Fruit fly (Drosophila melanogaster) whole organism, embryonic: ENCODE data around the gene CG18598.
A peak's percentile ranks its signal among the peaks of the same experiment; 100 is the strongest.

Experiments used
- Adf1 ChIP-seq: fragments of 200-800 bp; sonication (Bioruptor generic); IDR thresholded peaks from 2 replicates; pipeline ENCODE4 v1.3.6; 2022; ENCODE audit warnings: missing biosample characterization, missing genetic modification characterization
- Asciz ChIP-seq: fragments of 200-800 bp; sonication (Bioruptor generic); optimal IDR thresholded peaks from 2 replicates; lab custom pipeline; 2017; ENCODE audit warnings: missing biosample characterization, mild to moderate bottlenecking, missing genetic modification characterization, missing genetic modification reagents
- CG12236 ChIP-seq: fragments of 200-800 bp; sonication (Bioruptor generic); optimal IDR thresholded peaks from 2 replicates; lab custom pipeline; 2016; ENCODE audit warnings: missing biosample characterization, missing genetic modification characterization
- CG13287 ChIP-seq: fragments of 200-800 bp; sonication (Bioruptor generic); IDR thresholded peaks from 2 replicates; pipeline ENCODE4 v1.3.6; 2022; ENCODE audit warnings: missing biosample characterization, missing genetic modification characterization; ENCODE audit not compliant: partially characterized antibody
- CG13624 ChIP-seq: fragments of 200-800 bp; sonication (Bioruptor generic); optimal IDR thresholded peaks from 2 replicates; lab custom pipeline; 2016; ENCODE audit warnings: missing biosample characterization, missing genetic modification characterization
- CG14710 ChIP-seq: fragments of 200-800 bp; sonication (Bioruptor generic); optimal IDR thresholded peaks from 3 replicates; lab custom pipeline; 2019; ENCODE audit warnings: missing biosample characterization, mild to moderate bottlenecking, missing genetic modification characterization, moderate library complexity
- CG1602 ChIP-seq: fragments of 200-800 bp; sonication (Bioruptor generic); optimal IDR thresholded peaks from 3 replicates; lab custom pipeline; 2016; ENCODE audit warnings: missing biosample characterization, missing genetic modification characterization
- CG18764 ChIP-seq: fragments of 200-800 bp; sonication (Bioruptor generic); optimal IDR thresholded peaks from 3 replicates; lab custom pipeline; 2016; ENCODE audit warnings: missing biosample characterization, missing genetic modification characterization
- CG2120 ChIP-seq: fragments of 200-800 bp; sonication (Bioruptor generic); optimal IDR thresholded peaks from 3 replicates; lab custom pipeline; 2016; ENCODE audit warnings: missing biosample characterization, missing genetic modification characterization
- CG3163 ChIP-seq: fragments of 200-800 bp; sonication (Bioruptor generic); optimal IDR thresholded peaks from 3 replicates; lab custom pipeline; 2016; ENCODE audit warnings: missing biosample characterization, missing genetic modification characterization
- CG32532 ChIP-seq: fragments of 200-800 bp; sonication (Bioruptor generic); IDR thresholded peaks from 2 replicates; pipeline ENCODE4 v1.3.6; 2022; ENCODE audit warnings: missing biosample characterization, missing genetic modification characterization
- CG33557 ChIP-seq: fragments of 200-800 bp; sonication (Bioruptor generic); optimal IDR thresholded peaks from 2 replicates; lab custom pipeline; 2019; ENCODE audit warnings: missing biosample characterization, mild to moderate bottlenecking, missing genetic modification characterization, moderate library complexity
- CG4617 ChIP-seq: fragments of 200-800 bp; sonication (Bioruptor generic); optimal IDR thresholded peaks from 3 replicates; lab custom pipeline; 2016; ENCODE audit warnings: missing biosample characterization, missing genetic modification characterization, borderline replicate concordance
- CG5245 ChIP-seq: fragments of 200-800 bp; sonication (Bioruptor generic); optimal IDR thresholded peaks from 3 replicates; lab custom pipeline; 2016; ENCODE audit warnings: missing biosample characterization, missing genetic modification characterization
- CG5953 ChIP-seq: fragments of 200-800 bp; sonication (Bioruptor generic); IDR thresholded peaks from 2 replicates; pipeline ENCODE4 v1.3.6; 2022; ENCODE audit warnings: missing biosample characterization, missing genetic modification characterization
- CG7745 ChIP-seq: fragments of 200-800 bp; sonication (Bioruptor generic); optimal IDR thresholded peaks from 2 replicates; lab custom pipeline; 2018; ENCODE audit warnings: missing biosample characterization, mild to moderate bottlenecking, missing genetic modification characterization, moderate library complexity
- CG8388 ChIP-seq: fragments of 200-800 bp; sonication (Bioruptor generic); optimal IDR thresholded peaks from 2 replicates; lab custom pipeline; 2019; ENCODE audit warnings: missing biosample characterization, mild to moderate bottlenecking, missing genetic modification characterization, moderate library complexity
- CG9215 ChIP-seq: fragments of 200-800 bp; sonication (Bioruptor generic); IDR thresholded peaks from 2 replicates; pipeline ENCODE4 v1.3.6; 2022; ENCODE audit warnings: missing biosample characterization, missing genetic modification characterization
- Dll ChIP-seq: fragments of 200-800 bp; sonication (Bioruptor generic); IDR thresholded peaks from 4 replicates; pipeline ENCODE4 v1.3.6; 2022; ENCODE audit warnings: missing biosample characterization, missing genetic modification characterization; ENCODE audit not compliant: partially characterized antibody
- E2f2 ChIP-seq: fragments of 200-800 bp; sonication (Bioruptor generic); IDR thresholded peaks from 2 replicates; pipeline ENCODE4 v1.3.6; 2022; ENCODE audit warnings: missing biosample characterization, missing genetic modification characterization
- HLH54F ChIP-seq: fragments of 200-800 bp; sonication (Bioruptor generic); optimal IDR thresholded peaks from 3 replicates; lab custom pipeline; 2016; ENCODE audit warnings: missing biosample characterization, missing genetic modification characterization
- Hey ChIP-seq: fragments of 200-800 bp; sonication (Bioruptor generic); optimal IDR thresholded peaks from 3 replicates; lab custom pipeline; 2018; ENCODE audit warnings: missing biosample characterization, mild to moderate bottlenecking, missing genetic modification characterization
- Kr ChIP-seq: fragments of 200-800 bp; sonication (Bioruptor generic); optimal IDR thresholded peaks from 2 replicates; lab custom pipeline; 2017; ENCODE audit warnings: missing biosample characterization, mild to moderate bottlenecking, missing genetic modification characterization
- Lhr ChIP-seq: fragments of 200-800 bp; sonication (Bioruptor generic); optimal IDR thresholded peaks from 3 replicates; lab custom pipeline; 2017; ENCODE audit warnings: mild to moderate bottlenecking, missing biosample characterization, missing genetic modification reagents, missing genetic modification characterization
- MBD-R2 ChIP-seq: fragments of 200-800 bp; sonication (Bioruptor generic); IDR thresholded peaks from 2 replicates; pipeline ENCODE4 v1.3.6; 2022; ENCODE audit warnings: missing biosample characterization, missing genetic modification characterization
- Taf1 ChIP-seq: fragments of 200-800 bp; sonication (Bioruptor generic); IDR thresholded peaks from 2 replicates; pipeline ENCODE4 v1.3.6; 2022; ENCODE audit warnings: missing biosample characterization, missing genetic modification characterization
- YL-1 ChIP-seq: fragments of 200-800 bp; sonication (Bioruptor generic); optimal IDR thresholded peaks from 3 replicates; lab custom pipeline; 2017; ENCODE audit warnings: missing biosample characterization, mild to moderate bottlenecking, missing genetic modification characterization
- aop ChIP-seq: fragments of 200-800 bp; sonication (Bioruptor generic); IDR thresholded peaks from 2 replicates; pipeline ENCODE4 v1.3.6; 2022; ENCODE audit warnings: missing biosample characterization, missing genetic modification characterization
- ap ChIP-seq: fragments of 200-800 bp; sonication (Bioruptor generic); IDR thresholded peaks from 2 replicates; pipeline ENCODE4 v1.3.6; 2022; ENCODE audit warnings: missing biosample characterization, missing genetic modification characterization
- ara ChIP-seq: fragments of 200-800 bp; sonication (Bioruptor generic); IDR thresholded peaks from 2 replicates; pipeline ENCODE4 v1.3.6; 2022; ENCODE audit warnings: missing biosample characterization, missing genetic modification characterization
- br ChIP-seq: fragments of >200 bp; optimal IDR thresholded peaks from 2 replicates; lab custom pipeline; 2017
- btn ChIP-seq: fragments of 200-800 bp; sonication (Bioruptor generic); optimal IDR thresholded peaks from 2 replicates; lab custom pipeline; 2016; ENCODE audit warnings: missing biosample characterization, missing genetic modification characterization
- cwo ChIP-seq: fragments of 200-800 bp; sonication (Bioruptor generic); optimal IDR thresholded peaks from 3 replicates; lab custom pipeline; 2017; ENCODE audit warnings: missing biosample characterization, missing genetic modification characterization, mild to moderate bottlenecking, moderate library complexity, missing genetic modification reagents
- dysf ChIP-seq: fragments of 200-800 bp; sonication (Bioruptor generic); IDR thresholded peaks from 3 replicates; pipeline ENCODE4 v1.3.6; 2022; ENCODE audit warnings: missing biosample characterization, missing genetic modification characterization
- emc ChIP-seq: fragments of 200-800 bp; sonication (Bioruptor generic); optimal IDR thresholded peaks from 2 replicates; lab custom pipeline; 2016; ENCODE audit warnings: missing biosample characterization, missing genetic modification characterization
- ems ChIP-seq: fragments of 200-800 bp; sonication (Bioruptor generic); optimal IDR thresholded peaks from 3 replicates; lab custom pipeline; 2016; ENCODE audit warnings: missing biosample characterization, missing genetic modification characterization
- en ChIP-seq: fragments of 200-800 bp; sonication (Bioruptor generic); optimal IDR thresholded peaks from 2 replicates; lab custom pipeline; 2016; ENCODE audit warnings: missing biosample characterization, missing genetic modification characterization
- ewg ChIP-seq: fragments of 200-800 bp; sonication (Bioruptor generic); optimal IDR thresholded peaks from 3 replicates; lab custom pipeline; 2017; ENCODE audit warnings: mild to moderate bottlenecking, missing biosample characterization, missing genetic modification reagents, missing genetic modification characterization
- ftz-f1 ChIP-seq: fragments of 200-800 bp; sonication (Bioruptor generic); optimal IDR thresholded peaks from 2 replicates; lab custom pipeline; 2016; ENCODE audit warnings: missing biosample characterization, missing genetic modification characterization
- inv ChIP-seq: fragments of 200-800 bp; sonication (Bioruptor generic); IDR thresholded peaks from 2 replicates; pipeline ENCODE4 v1.3.6; 2022; ENCODE audit warnings: missing biosample characterization, missing genetic modification characterization; ENCODE audit not compliant: partially characterized antibody
- maf-S ChIP-seq: fragments of 200-800 bp; sonication (Bioruptor generic); optimal IDR thresholded peaks from 2 replicates; lab custom pipeline; 2016; ENCODE audit warnings: missing biosample characterization, missing genetic modification characterization
- nerfin-2 ChIP-seq: fragments of 200-800 bp; sonication (Bioruptor generic); IDR thresholded peaks from 2 replicates; pipeline ENCODE4 v1.3.6; 2022; ENCODE audit warnings: missing biosample characterization, missing genetic modification characterization; ENCODE audit not compliant: partially characterized antibody
- p53 ChIP-seq: fragments of 200-800 bp; sonication (Bioruptor generic); optimal IDR thresholded peaks from 2 replicates; lab custom pipeline; 2016; ENCODE audit warnings: missing biosample characterization, missing genetic modification characterization
- prd ChIP-seq, 3 experiments: fragments of >200 bp in 2 of 3; fragments of 200-800 bp in 1 of 3; sonication (Bioruptor generic) in 1 of 3; optimal IDR thresholded peaks in 2 of 3; IDR thresholded peaks in 1 of 3; 2 replicates in 2 of 3; 3 replicates in 1 of 3; pipeline versions ENCODE4 v1.3.6 to Lab custom; 2017 to 2022; ENCODE audit warnings: missing biosample characterization in 1 of 3, missing genetic modification characterization in 1 of 3
- pzg ChIP-seq: fragments of 200-800 bp; sonication (Bioruptor generic); optimal IDR thresholded peaks from 3 replicates; lab custom pipeline; 2018; ENCODE audit warnings: missing biosample characterization, mild to moderate bottlenecking, missing genetic modification characterization, moderate library complexity
- rib ChIP-seq: fragments of 200-800 bp; sonication (Bioruptor generic); IDR thresholded peaks from 2 replicates; pipeline ENCODE4 v1.3.6; 2022; ENCODE audit warnings: missing biosample characterization, missing genetic modification characterization
- sqz ChIP-seq: fragments of 200-800 bp; sonication (Bioruptor generic); optimal IDR thresholded peaks from 3 replicates; lab custom pipeline; 2018; ENCODE audit warnings: missing biosample characterization, mild to moderate bottlenecking, missing genetic modification characterization
- unc-4 ChIP-seq: fragments of 200-800 bp; sonication (Bioruptor generic); IDR thresholded peaks from 2 replicates; pipeline ENCODE4 v1.3.6; 2022; ENCODE audit warnings: missing biosample characterization, missing genetic modification characterization; ENCODE audit not compliant: partially characterized antibody
- vfl ChIP-seq: fragments of 200-800 bp; sonication (Bioruptor generic); optimal IDR thresholded peaks from 2 replicates; lab custom pipeline; 2016; ENCODE audit warnings: missing biosample characterization, missing genetic modification characterization
- z ChIP-seq: fragments of 200-800 bp; sonication (Bioruptor generic); IDR thresholded peaks from 3 replicates; pipeline ENCODE4 v1.3.6; 2022; ENCODE audit warnings: missing biosample characterization, missing genetic modification characterization
- zfh2 ChIP-seq: fragments of 200-800 bp; sonication (Bioruptor generic); optimal IDR thresholded peaks from 2 replicates; lab custom pipeline; 2016; ENCODE audit warnings: missing biosample characterization, missing genetic modification characterization

The CG18598 gene

DNA sequence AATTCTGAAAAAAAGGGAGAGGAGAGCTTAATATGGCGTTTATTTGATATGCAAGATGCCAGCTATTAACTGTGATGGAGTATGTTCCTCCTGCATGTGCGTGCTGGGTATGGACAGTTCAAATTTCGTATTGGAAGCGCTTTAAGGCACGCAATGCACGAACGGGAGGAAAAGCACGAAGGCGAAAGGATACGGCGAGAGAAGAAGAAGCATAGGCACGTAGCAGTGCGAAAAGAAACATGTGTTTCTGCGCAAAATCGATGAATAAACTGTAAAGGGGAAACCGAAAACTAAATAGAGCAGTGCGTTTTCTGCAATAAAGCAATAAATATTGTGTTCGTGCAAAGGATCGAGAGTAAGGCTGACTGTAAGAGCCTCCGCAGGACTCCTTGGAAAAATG lies 35.0 kb upstream of the CG18598 start, which contains the start of gene CG14314 (continued):
- TF ChIP-seq unc-4 (GFP tag; lab: Robert Waterston, UW) (peak; percentile 16; the same call in 1 of the 2 replicates), p53 (GFP tag; lab: Kevin White, UChicago) (no peak), E2f2 (GFP tag; lab: Robert Waterston, UW) (peak; percentile 14), Hey (tag; lab: Kevin White, UChicago) (no peak), Taf1 (no peak), CG32532 (GFP tag; lab: Robert Waterston, UW) (no peak), CG9215 (no peak), CG3163 (GFP tag; lab: Kevin White, UChicago) (no peak), prd (optimal IDR thresholded peaks at IDR 0.05; lab: Kevin White, UChicago) (no peak), prd (GFP tag; IDR thresholded peaks at IDR 0.05; lab: Robert Waterston, UW) (no peak), MBD-R2 (GFP tag; lab: Robert Waterston, UW) (0 out of 2 replicates have a peak, but pooled peaks have one; percentile 36), z (no peak), CG2120 (GFP tag; lab: Kevin White, UChicago) (no peak), CG13287 (GFP tag; lab: Robert Waterston, UW) (no peak; the same call in 1 of the 2 replicates), vfl (GFP tag; lab: Kevin White, UChicago) (no peak), CG4617 (GFP tag; lab: Kevin White, UChicago) (no peak), zfh2 (GFP tag; lab: Kevin White, UChicago) (no peak), CG1602 (GFP tag; lab: Kevin White, UChicago) (no peak), rib (GFP tag; lab: Robert Waterston, UW) (no peak), CG33557 (GFP tag; lab: Kevin White, UChicago) (no peak), ems (GFP tag; lab: Kevin White, UChicago) (no peak), br (lab: Kevin White, UChicago) (no peak), HLH54F (GFP tag; lab: Kevin White, UChicago) (no peak), ftz-f1 (GFP tag; lab: Kevin White, UChicago) (no peak), CG13624 (no peak), Adf1 (no peak), YL-1 (GFP tag; lab: Kevin White, UChicago) (no peak), Kr (GFP tag; lab: Kevin White, UChicago) (no peak), ara (GFP tag; lab: Robert Waterston, UW) (0 out of 2 replicates have a peak, but pooled peaks have one; percentile 12), CG8388 (GFP tag; lab: Kevin White, UChicago) (no peak), Lhr (GFP tag; lab: Kevin White, UChicago) (no peak), CG5953 (GFP tag; lab: Robert Waterston, UW) (no peak), btn (GFP tag; lab: Kevin White, UChicago) (no peak), CG12236 (GFP tag; lab: Kevin White, UChicago) (no peak), pzg (GFP tag; lab: Kevin White, UChicago) (peak; percentile 1), en (GFP tag; lab: Kevin White, UChicago) (no peak), CG5245 (no peak), aop (GFP tag; lab: Robert Waterston, UW) (no peak), CG7745 (no peak), cwo (GFP tag; lab: Kevin White, UChicago) (no peak), inv (GFP tag; lab: Robert Waterston, UW) (peak; percentile 39; the same call in 1 of the 2 replicates), CG14710 (tag; lab: Kevin White, UChicago) (no peak), dysf (GFP tag; lab: Robert Waterston, UW) (no peak), ap (GFP tag; lab: Robert Waterston, UW) (no peak), ewg (peak; percentile 92), Dll (GFP tag; lab: Robert Waterston, UW) (no peak), sqz (no peak), CG18764 (GFP tag; lab: Kevin White, UChicago) (no peak), Asciz (GFP tag; lab: Kevin White, UChicago) (no peak), nerfin-2 (GFP tag; lab: Robert Waterston, UW) (0 out of 2 replicates have a peak, but pooled peaks have one; percentile 34), emc (no peak), maf-S (GFP tag; lab: Kevin White, UChicago) (no peak)
